Worm (Caenorhabditis elegans) whole organism, late embryonic: Measurements from ENCODE around the gene gpa-1.

Source experiments
- K02D7.2 ChIP-seq: sonication (generic microtip); optimal IDR thresholded peaks from 2 replicates; lab custom pipeline; 2017; ENCODE audit warnings: mild to moderate bottlenecking, missing genetic modification characterization, missing compliant biosample characterization
- T23F11.4 ChIP-seq: fragments of 200-800 bp; sonication (Bioruptor generic); optimal IDR thresholded peaks from 2 replicates; lab custom pipeline; 2018; ENCODE audit warnings: mild to moderate bottlenecking, missing genetic modification characterization, missing compliant biosample characterization
- ceh-14 ChIP-seq: sonication (generic microtip); optimal IDR thresholded peaks from 2 replicates; lab custom pipeline; 2016; ENCODE audit warnings: missing genotype, missing genetic modification characterization, missing compliant biosample characterization
- ceh-19 ChIP-seq: fragments of 200-800 bp; sonication (Bioruptor generic); optimal IDR thresholded peaks from 2 replicates; lab custom pipeline; 2018; ENCODE audit warnings: mild to moderate bottlenecking, missing genetic modification characterization, missing compliant biosample characterization
- ceh-2 ChIP-seq: sonication (generic microtip); optimal IDR thresholded peaks from 2 replicates; lab custom pipeline; 2016; ENCODE audit warnings: missing genotype, missing genetic modification characterization, missing compliant biosample characterization
- ceh-24 ChIP-seq: sonication (generic microtip); optimal IDR thresholded peaks from 2 replicates; lab custom pipeline; 2016; ENCODE audit warnings: mild to moderate bottlenecking, missing genetic modification characterization, missing compliant biosample characterization
- ceh-30 ChIP-seq: fragments of 150-350 bp; optimal IDR thresholded peaks from 2 replicates; lab custom pipeline; 2014; ENCODE audit warnings: missing biosample characterization, missing genetic modification characterization
- ceh-34 ChIP-seq: sonication (generic microtip); optimal IDR thresholded peaks from 2 replicates; lab custom pipeline; 2016; ENCODE audit warnings: mild to moderate bottlenecking, missing genetic modification characterization, missing compliant biosample characterization
- ceh-6 ChIP-seq: fragments of 200-800 bp; sonication (Bioruptor generic); optimal IDR thresholded peaks from 2 replicates; lab custom pipeline; 2018; ENCODE audit warnings: mild to moderate bottlenecking, missing genetic modification characterization, missing compliant biosample characterization
- che-1 ChIP-seq: sonication (generic microtip); optimal IDR thresholded peaks from 2 replicates; lab custom pipeline; 2016; ENCODE audit warnings: mild to moderate bottlenecking, missing genetic modification characterization, missing compliant biosample characterization
- dmd-4 ChIP-seq: sonication (generic microtip); optimal IDR thresholded peaks from 2 replicates; lab custom pipeline; 2016; ENCODE audit warnings: borderline replicate concordance, missing genetic modification characterization, missing compliant biosample characterization
- elt-2 ChIP-seq: sonication (generic microtip); optimal IDR thresholded peaks from 2 replicates; lab custom pipeline; 2016; ENCODE audit warnings: missing genetic modification reagents, missing genetic modification characterization, missing compliant biosample characterization
- ets-4 ChIP-seq: sonication (generic microtip); optimal IDR thresholded peaks from 2 replicates; lab custom pipeline; 2016; ENCODE audit warnings: missing genetic modification characterization, missing compliant biosample characterization
- fkh-10 ChIP-seq: fragments of 150-350 bp; optimal IDR thresholded peaks from 2 replicates; lab custom pipeline; 2014; ENCODE audit warnings: missing biosample characterization, missing genetic modification reagents, missing genetic modification characterization
- fkh-6 ChIP-seq: sonication (generic microtip); optimal IDR thresholded peaks from 2 replicates; lab custom pipeline; 2016; ENCODE audit warnings: missing genetic modification characterization, missing compliant biosample characterization
- gmeb-2 ChIP-seq: sonication (generic microtip); optimal IDR thresholded peaks from 2 replicates; lab custom pipeline; 2016; ENCODE audit warnings: missing genetic modification characterization, inconsistent platforms, missing compliant biosample characterization
- hlh-13 ChIP-seq: fragments of 200-800 bp; sonication (Bioruptor generic); optimal IDR thresholded peaks from 2 replicates; lab custom pipeline; 2018; ENCODE audit warnings: mild to moderate bottlenecking, missing genetic modification characterization, missing compliant biosample characterization
- hlh-15 ChIP-seq: sonication (generic microtip); optimal IDR thresholded peaks from 2 replicates; lab custom pipeline; 2016; ENCODE audit warnings: missing genetic modification characterization, missing compliant biosample characterization
- hlh-8 ChIP-seq: sonication (generic microtip); optimal IDR thresholded peaks from 2 replicates; lab custom pipeline; 2016; ENCODE audit warnings: missing genotype, missing genetic modification characterization, missing compliant biosample characterization
- lin-11 ChIP-seq: fragments of 200-800 bp; sonication (Bioruptor generic); optimal IDR thresholded peaks from 2 replicates; lab custom pipeline; 2018; ENCODE audit warnings: mild to moderate bottlenecking, missing genetic modification characterization, missing compliant biosample characterization
- madf-2 ChIP-seq: sonication (generic microtip); optimal IDR thresholded peaks from 2 replicates; lab custom pipeline; 2017; ENCODE audit warnings: missing genetic modification characterization, missing compliant biosample characterization
- mec-3 ChIP-seq: sonication (generic microtip); optimal IDR thresholded peaks from 2 replicates; lab custom pipeline; 2016; ENCODE audit warnings: borderline replicate concordance, missing genetic modification characterization, missing compliant biosample characterization
- nfya-1 ChIP-seq: sonication (generic microtip); optimal IDR thresholded peaks from 2 replicates; lab custom pipeline; 2017; ENCODE audit warnings: missing genetic modification characterization, mild to moderate bottlenecking, missing compliant biosample characterization, antibody characterized with exemption, moderate library complexity
- nhr-232 ChIP-seq: sonication (generic microtip); optimal IDR thresholded peaks from 2 replicates; lab custom pipeline; 2016; ENCODE audit warnings: missing genetic modification characterization, missing compliant biosample characterization
- pat-9 ChIP-seq: fragments of 200-800 bp; sonication (Bioruptor generic); optimal IDR thresholded peaks from 2 replicates; lab custom pipeline; 2018; ENCODE audit warnings: mild to moderate bottlenecking, missing genetic modification characterization, moderate library complexity, missing compliant biosample characterization
- pax-1 ChIP-seq: fragments of 150-350 bp; optimal IDR thresholded peaks from 2 replicates; lab custom pipeline; 2014; ENCODE audit warnings: missing biosample characterization, missing genetic modification characterization
- ref-2 ChIP-seq: sonication (generic microtip); optimal IDR thresholded peaks from 2 replicates; lab custom pipeline; 2016; ENCODE audit warnings: missing genetic modification characterization, missing compliant biosample characterization
- rnt-1 ChIP-seq: sonication (generic microtip); optimal IDR thresholded peaks from 2 replicates; lab custom pipeline; 2016; ENCODE audit warnings: missing genetic modification characterization, missing compliant biosample characterization
- syd-9 ChIP-seq: sonication (generic microtip); optimal IDR thresholded peaks from 2 replicates; lab custom pipeline; 2016; ENCODE audit warnings: mild to moderate bottlenecking, missing genetic modification characterization, moderate library complexity, missing compliant biosample characterization
- tbx-2 ChIP-seq: sonication (generic microtip); optimal IDR thresholded peaks from 2 replicates; lab custom pipeline; 2016; ENCODE audit warnings: missing genetic modification characterization, missing compliant biosample characterization
- tbx-7 ChIP-seq: sonication (generic microtip); optimal IDR thresholded peaks from 2 replicates; lab custom pipeline; 2016; ENCODE audit warnings: missing genotype, missing genetic modification characterization, missing compliant biosample characterization
- unc-3 ChIP-seq, 2 experiments: fragments of 200-800 bp in 1 of 2; sonication (Bioruptor generic) in 1 of 2; sonication (generic microtip) in 1 of 2; conservative IDR thresholded peaks in 1 of 2; optimal IDR thresholded peaks in 1 of 2; 2 replicates each; pipeline versions ENCODE4 v1.3.6 to Lab custom; 2016 to 2022; ENCODE audit warnings: missing compliant biosample characterization in 2 of 2, missing genetic modification characterization in 2 of 2, missing genetic modification reagents in 1 of 2
- unc-42 ChIP-seq: sonication (generic microtip); optimal IDR thresholded peaks from 2 replicates; lab custom pipeline; 2016; ENCODE audit warnings: missing genotype, missing genetic modification characterization, missing compliant biosample characterization
- unc-86 ChIP-seq: sonication (generic microtip); optimal IDR thresholded peaks from 2 replicates; lab custom pipeline; 2016; ENCODE audit warnings: missing genetic modification characterization, missing compliant biosample characterization

gpa-1 gene

ce11 chrV:11161791-11162190, 15.7 kb downstream of the gpa-1 start, which contains the start of gene srg-41:
Gene srg-41 (minus strand): TSS chrV:11161891.
- TF ChIP-seq ceh-2, result no peak
- no peak for TF ChIP-seq ets-4 (tag; lab: Kevin White, UChicago)
- no peak for TF ChIP-seq gmeb-2 (tag; lab: Kevin White, UChicago)
- TF ChIP-seq nfya-1, result no peak
- no peak for TF ChIP-seq unc-42 (tag; lab: Kevin White, UChicago)

ce11 chrV:11157947-11158346, 19.5 kb downstream of the gpa-1 start, which contains the start of gene srg-42:
Gene srg-42 (minus strand): TSS chrV:11158047.
- TF ChIP-seq unc-86 (tag; lab: Kevin White, UChicago) (no peak), unc-3 (GFP tag; conservative IDR thresholded peaks at IDR 0.05; lab: Robert Waterston, UW) (no peak), unc-3 (tag; optimal IDR thresholded peaks at IDR 0.05; lab: Kevin White, UChicago) (no peak), fkh-10 (GFP tag; lab: Kevin White, UChicago) (no peak), elt-2 (tag; lab: Kevin White, UChicago) (no peak), hlh-8 (tag; lab: Kevin White, UChicago) (no peak), fkh-6 (tag; lab: Kevin White, UChicago) (no peak), nfya-1 (no peak), ref-2 (tag; lab: Kevin White, UChicago) (no peak), tbx-2 (no peak), mec-3 (tag; lab: Kevin White, UChicago) (no peak), rnt-1 (tag; lab: Kevin White, UChicago) (no peak)

ce11 chrV:11156589-11156988, 20.9 kb downstream of the gpa-1 start:
- TF ChIP-seq dmd-4 (tag; lab: Kevin White, UChicago), result no peak
- TF ChIP-seq tbx-2, result no peak
- TF ChIP-seq fkh-6 (tag; lab: Kevin White, UChicago), result no peak
- no peak for TF ChIP-seq che-1 (tag; lab: Kevin White, UChicago)
- no peak for TF ChIP-seq madf-2 (tag; lab: Kevin White, UChicago)
- TF ChIP-seq ceh-14 (tag; lab: Kevin White, UChicago), result no peak
- no peak for TF ChIP-seq rnt-1 (tag; lab: Kevin White, UChicago)
- TF ChIP-seq K02D7.2 (tag; lab: Kevin White, UChicago), result no peak
- TF ChIP-seq tbx-7 (tag; lab: Kevin White, UChicago), result no peak
- TF ChIP-seq T23F11.4, result no peak
- TF ChIP-seq syd-9 (tag; lab: Kevin White, UChicago), result no peak
- no peak for TF ChIP-seq lin-11 (tag; lab: Kevin White, UChicago)
- no peak for TF ChIP-seq hlh-15 (tag; lab: Kevin White, UChicago)
- TF ChIP-seq nhr-232 (tag; lab: Kevin White, UChicago), result no peak
- no peak for TF ChIP-seq hlh-8 (tag; lab: Kevin White, UChicago)
- TF ChIP-seq ceh-24 (tag; lab: Kevin White, UChicago), result no peak
- TF ChIP-seq hlh-13 (GFP tag; lab: Kevin White, UChicago), result no peak
- no peak for TF ChIP-seq pat-9 (tag; lab: Kevin White, UChicago)
- no peak for TF ChIP-seq ceh-34

- TF ChIP-seq ceh-30 (tag; lab: Kevin White, UChicago) (no peak), ceh-6 (GFP tag; lab: Kevin White, UChicago) (no peak), hlh-15 (tag; lab: Kevin White, UChicago) (no peak), rnt-1 (tag; lab: Kevin White, UChicago) (no peak), ceh-19 (GFP tag; lab: Kevin White, UChicago) (no peak), pax-1 (tag; lab: Kevin White, UChicago) (no peak), gmeb-2 (tag; lab: Kevin White, UChicago) (no peak)
These were observed 21.9 kb downstream of the gpa-1 start, which contains the start of gene srg-38 for ce11 chrV:11155553-11155952. Gene srg-38 (minus strand): TSS chrV:11155653.
